Fruit fly (Drosophila melanogaster) whole organism, embryonic: Measurements from ENCODE around the gene eEF1delta.

Experiments
- BEAF-32 ChIP-seq: fragments of 200-800 bp; sonication (Bioruptor generic); optimal IDR thresholded peaks from 3 replicates; lab custom pipeline; 2017; ENCODE audit warnings: missing biosample characterization, missing genetic modification characterization, mild to moderate bottlenecking, moderate library complexity, missing genetic modification reagents
- CG10565 ChIP-seq: fragments of 200-800 bp; sonication (Bioruptor generic); optimal IDR thresholded peaks from 3 replicates; lab custom pipeline; 2016; ENCODE audit warnings: missing biosample characterization, mild to moderate bottlenecking, missing genetic modification characterization
- CG11247 ChIP-seq: fragments of 200-800 bp; sonication (Bioruptor generic); IDR thresholded peaks from 2 replicates; pipeline ENCODE4 v1.3.6; 2022; ENCODE audit warnings: missing biosample characterization, missing genetic modification characterization
- CG11723 ChIP-seq: fragments of 200-800 bp; sonication (Bioruptor generic); optimal IDR thresholded peaks from 2 replicates; lab custom pipeline; 2017; ENCODE audit warnings: missing biosample characterization, mild to moderate bottlenecking, missing genetic modification characterization
- CG12659 ChIP-seq: fragments of 200-800 bp; sonication (Bioruptor generic); optimal IDR thresholded peaks from 3 replicates; lab custom pipeline; 2017; ENCODE audit warnings: mild to moderate bottlenecking, missing biosample characterization, missing genetic modification reagents, missing genetic modification characterization
- CG12769 ChIP-seq: fragments of 200-800 bp; sonication (Bioruptor generic); optimal IDR thresholded peaks from 2 replicates; lab custom pipeline; 2019; ENCODE audit warnings: missing biosample characterization, mild to moderate bottlenecking, missing genetic modification characterization, moderate library complexity
- CG14667 ChIP-seq: fragments of 200-800 bp; sonication (Bioruptor generic); IDR thresholded peaks from 2 replicates; pipeline ENCODE4 v1.3.6; 2022; ENCODE audit warnings: missing biosample characterization, missing genetic modification characterization
- CG14860 ChIP-seq: fragments of 200-800 bp; sonication (Bioruptor generic); IDR thresholded peaks from 3 replicates; pipeline ENCODE4 v1.3.6; 2022; ENCODE audit warnings: missing biosample characterization, missing genetic modification characterization; ENCODE audit not compliant: partially characterized antibody
- CG15479 ChIP-seq: fragments of 200-800 bp; sonication (Bioruptor generic); optimal IDR thresholded peaks from 3 replicates; lab custom pipeline; 2019; ENCODE audit warnings: missing biosample characterization, mild to moderate bottlenecking, missing genetic modification characterization, moderate library complexity
- CG17186 ChIP-seq: fragments of 200-800 bp; sonication (Bioruptor generic); optimal IDR thresholded peaks from 3 replicates; lab custom pipeline; 2017; ENCODE audit warnings: missing biosample characterization, missing genetic modification reagents, missing genetic modification characterization
- CG17829 ChIP-seq: fragments of 200-800 bp; optimal IDR thresholded peaks from 2 replicates; lab custom pipeline; 2019; ENCODE audit warnings: missing biosample characterization, mild to moderate bottlenecking, missing genetic modification characterization, moderate library complexity
- CG1792 ChIP-seq: fragments of 200-800 bp; sonication (Bioruptor generic); optimal IDR thresholded peaks from 2 replicates; lab custom pipeline; 2016; ENCODE audit warnings: missing biosample characterization, missing genetic modification characterization
- CG2875 ChIP-seq: fragments of 200-800 bp; sonication (Bioruptor generic); optimal IDR thresholded peaks from 2 replicates; lab custom pipeline; 2017; ENCODE audit warnings: missing biosample characterization, mild to moderate bottlenecking, missing genetic modification characterization, missing genetic modification reagents
- CG33557 ChIP-seq: fragments of 200-800 bp; sonication (Bioruptor generic); optimal IDR thresholded peaks from 2 replicates; lab custom pipeline; 2019; ENCODE audit warnings: missing biosample characterization, mild to moderate bottlenecking, missing genetic modification characterization, moderate library complexity
- CG3995 ChIP-seq: fragments of 200-800 bp; sonication (Bioruptor generic); optimal IDR thresholded peaks from 3 replicates; lab custom pipeline; 2016; ENCODE audit warnings: missing biosample characterization, missing genetic modification characterization
- CG4820 ChIP-seq: fragments of 200-800 bp; sonication (Bioruptor generic); optimal IDR thresholded peaks from 3 replicates; lab custom pipeline; 2016; ENCODE audit warnings: missing biosample characterization, missing genetic modification characterization
- CG6791 ChIP-seq: fragments of 200-800 bp; sonication (Bioruptor generic); IDR thresholded peaks from 3 replicates; pipeline ENCODE4 v1.3.6; 2022; ENCODE audit warnings: missing biosample characterization, missing genetic modification characterization; ENCODE audit not compliant: partially characterized antibody
- CG7928 ChIP-seq: fragments of 200-800 bp; sonication (Bioruptor generic); optimal IDR thresholded peaks from 2 replicates; lab custom pipeline; 2017; ENCODE audit warnings: missing biosample characterization, mild to moderate bottlenecking, missing genetic modification characterization
- CG9727 ChIP-seq: fragments of 200-800 bp; sonication (Bioruptor generic); optimal IDR thresholded peaks from 3 replicates; lab custom pipeline; 2017; ENCODE audit warnings: missing biosample characterization, mild to moderate bottlenecking, missing genetic modification characterization
- Dbx ChIP-seq: fragments of 200-800 bp; sonication (Bioruptor generic); IDR thresholded peaks from 3 replicates; pipeline ENCODE4 v1.3.6; 2022; ENCODE audit warnings: missing biosample characterization, missing genetic modification characterization
- E2f2 ChIP-seq: fragments of 200-800 bp; sonication (Bioruptor generic); IDR thresholded peaks from 2 replicates; pipeline ENCODE4 v1.3.6; 2022; ENCODE audit warnings: missing biosample characterization, missing genetic modification characterization
- HLH3B ChIP-seq: fragments of 200-800 bp; sonication (Bioruptor generic); IDR thresholded peaks from 2 replicates; pipeline ENCODE4 v1.3.6; 2022; ENCODE audit warnings: missing biosample characterization, missing genetic modification characterization
- Hr39 ChIP-seq: fragments of >200 bp; optimal IDR thresholded peaks from 2 replicates; lab custom pipeline; 2017
- Lhr ChIP-seq: fragments of 200-800 bp; sonication (Bioruptor generic); optimal IDR thresholded peaks from 3 replicates; lab custom pipeline; 2017; ENCODE audit warnings: mild to moderate bottlenecking, missing biosample characterization, missing genetic modification reagents, missing genetic modification characterization
- Lpt ChIP-seq: fragments of >200 bp; optimal IDR thresholded peaks from 2 replicates; lab custom pipeline; 2018; ENCODE audit warnings: missing biosample characterization, missing genetic modification characterization
- Myb ChIP-seq: fragments of 200-800 bp; sonication (Bioruptor generic); optimal IDR thresholded peaks from 2 replicates; lab custom pipeline; 2016; ENCODE audit warnings: missing biosample characterization, missing genetic modification characterization
- NC2β ChIP-seq: fragments of 200-800 bp; sonication (Bioruptor generic); optimal IDR thresholded peaks from 2 replicates; lab custom pipeline; 2016; ENCODE audit warnings: missing biosample characterization, missing genetic modification characterization
- NFAT ChIP-seq: fragments of 200-800 bp; sonication (Bioruptor generic); IDR thresholded peaks from 2 replicates; pipeline ENCODE4 v1.3.6; 2022; ENCODE audit warnings: missing biosample characterization, missing genetic modification characterization
- PHDP ChIP-seq: fragments of 200-800 bp; sonication (Bioruptor generic); optimal IDR thresholded peaks from 3 replicates; lab custom pipeline; 2018; ENCODE audit warnings: missing biosample characterization, mild to moderate bottlenecking, missing genetic modification characterization, moderate library complexity
- Ravus ChIP-seq: fragments of 200-800 bp; sonication (Bioruptor generic); IDR thresholded peaks from 2 replicates; pipeline ENCODE4 v1.3.6; 2022; ENCODE audit warnings: missing biosample characterization, missing genetic modification characterization
- Sin3A ChIP-seq: fragments of >200 bp; optimal IDR thresholded peaks from 2 replicates; lab custom pipeline; 2018
- Stat92E ChIP-seq, 3 experiments: fragments of >200 bp in 2 of 3; fragments of 200-800 bp in 1 of 3; sonication (Bioruptor generic) in 1 of 3; optimal IDR thresholded peaks; 2 replicates each; lab custom pipeline; 2017 to 2019; ENCODE audit warnings: missing biosample characterization in 3 of 3, missing genetic modification characterization in 3 of 3, mild to moderate bottlenecking in 1 of 3, moderate library complexity in 1 of 3
- Tbp ChIP-seq: fragments of >200 bp; optimal IDR thresholded peaks from 2 replicates; lab custom pipeline; 2018; ENCODE audit warnings: missing biosample characterization, missing genetic modification characterization
- Trl ChIP-seq, 3 experiments: fragments of >200 bp in 2 of 3; fragments of 200-800 bp in 1 of 3; sonication (Bioruptor generic) in 1 of 3; optimal IDR thresholded peaks; 2 replicates in 1 of 3; 3 replicates in 2 of 3; lab custom pipeline; 2016 to 2017; ENCODE audit warnings: missing biosample characterization in 1 of 3, missing genetic modification characterization in 1 of 3
- cg ChIP-seq: fragments of 200-800 bp; sonication (Bioruptor generic); optimal IDR thresholded peaks from 3 replicates; lab custom pipeline; 2019; ENCODE audit warnings: missing biosample characterization, mild to moderate bottlenecking, missing genetic modification characterization, moderate library complexity
- corto ChIP-seq: fragments of 200-800 bp; sonication (Bioruptor generic); optimal IDR thresholded peaks from 2 replicates; lab custom pipeline; 2016; ENCODE audit warnings: missing biosample characterization, mild to moderate bottlenecking, missing genetic modification characterization, moderate library complexity
- dati ChIP-seq: fragments of 200-800 bp; sonication (Bioruptor generic); IDR thresholded peaks from 2 replicates; pipeline ENCODE4 v1.3.6; 2022; ENCODE audit warnings: missing biosample characterization, missing genetic modification characterization
- dpn ChIP-seq, 2 experiments: fragments of 200-800 bp; sonication (Bioruptor generic); optimal IDR thresholded peaks; 3 replicates each; lab custom pipeline; 2016; ENCODE audit warnings: missing biosample characterization in 2 of 2, missing genetic modification characterization in 2 of 2
- gem ChIP-seq: fragments of 200-800 bp; sonication (Bioruptor generic); optimal IDR thresholded peaks from 2 replicates; lab custom pipeline; 2019; ENCODE audit warnings: missing biosample characterization, mild to moderate bottlenecking, missing genetic modification characterization, moderate library complexity
- h ChIP-seq: fragments of >200 bp; optimal IDR thresholded peaks from 2 replicates; lab custom pipeline; 2017
- ken ChIP-seq: fragments of 200-800 bp; sonication (Bioruptor generic); IDR thresholded peaks from 3 replicates; pipeline ENCODE4 v1.3.6; 2022; ENCODE audit warnings: missing biosample characterization, missing genetic modification characterization
- knrl ChIP-seq: fragments of 200-800 bp; sonication (Bioruptor generic); IDR thresholded peaks from 3 replicates; pipeline ENCODE4 v1.3.6; 2022; ENCODE audit warnings: missing biosample characterization, missing genetic modification characterization; ENCODE audit not compliant: partially characterized antibody
- nerfin-1 ChIP-seq: fragments of 200-800 bp; sonication (Bioruptor generic); optimal IDR thresholded peaks from 3 replicates; lab custom pipeline; 2019; ENCODE audit warnings: missing biosample characterization, mild to moderate bottlenecking, missing genetic modification characterization, moderate library complexity
- otp ChIP-seq: fragments of 200-800 bp; sonication (Bioruptor generic); IDR thresholded peaks from 3 replicates; pipeline ENCODE4, ENCODE4 v1.3.6; 2022; ENCODE audit warnings: missing biosample characterization, missing genetic modification characterization
- scrt ChIP-seq: fragments of 200-800 bp; sonication (Bioruptor generic); optimal IDR thresholded peaks from 2 replicates; lab custom pipeline; 2018; ENCODE audit warnings: missing biosample characterization, mild to moderate bottlenecking, missing genetic modification characterization, moderate library complexity
- slou ChIP-seq: fragments of 200-800 bp; sonication (Bioruptor generic); optimal IDR thresholded peaks from 3 replicates; lab custom pipeline; 2016; ENCODE audit warnings: missing biosample characterization, missing genetic modification characterization
- sna ChIP-seq: fragments of 200-800 bp; sonication (Bioruptor generic); IDR thresholded peaks from 2 replicates; pipeline ENCODE4 v1.3.6; 2022; ENCODE audit warnings: missing biosample characterization, missing genetic modification characterization; ENCODE audit not compliant: partially characterized antibody
- sug ChIP-seq: fragments of 200-800 bp; optimal IDR thresholded peaks from 2 replicates; lab custom pipeline; 2019; ENCODE audit warnings: missing biosample characterization, mild to moderate bottlenecking, missing genetic modification characterization, moderate library complexity
- tgo ChIP-seq: fragments of 200-800 bp; sonication (Bioruptor generic); IDR thresholded peaks from 3 replicates; pipeline ENCODE4 v1.3.6; 2022; ENCODE audit warnings: missing biosample characterization, missing genetic modification characterization

Gene eEF1delta

DNA sequence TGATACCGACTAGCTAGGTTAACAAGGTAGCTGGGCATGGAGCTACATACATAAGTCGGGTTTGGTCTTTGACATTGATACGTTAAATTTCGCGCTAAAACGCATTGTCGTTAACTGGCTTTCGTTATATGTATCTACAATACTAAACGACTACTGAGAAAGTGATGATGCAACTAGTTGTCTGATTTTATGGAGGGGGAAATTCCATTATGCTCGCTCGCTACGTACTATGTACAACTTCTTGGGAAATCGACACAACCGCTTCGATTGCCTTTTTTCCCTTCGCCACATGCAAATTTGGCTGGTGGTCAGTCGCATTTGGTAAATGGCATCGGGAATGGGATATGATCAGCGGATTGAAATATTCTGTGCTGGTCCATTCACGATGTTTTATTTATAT lies 12.3 kb upstream of the eEF1delta start (continued):
- no peak for TF ChIP-seq Lpt (GFP tag; lab: Kevin White, UChicago)
- TF ChIP-seq scrt: peak; percentile 36
- TF ChIP-seq NC2β: no peak
- TF ChIP-seq E2f2 (GFP tag; lab: Robert Waterston, UW): no peak
- TF ChIP-seq Stat92E (GFP tag; optimal IDR thresholded peaks at IDR 0.05; lab: Kevin White, UChicago): no peak
- no peak for TF ChIP-seq CG12769 (tag; lab: Kevin White, UChicago)
- TF ChIP-seq sna (GFP tag; lab: Robert Waterston, UW): no peak
- no peak for TF ChIP-seq CG7928 (GFP tag; lab: Kevin White, UChicago)
- TF ChIP-seq CG1792: no peak
- TF ChIP-seq CG4820 (GFP tag; lab: Kevin White, UChicago): no peak
- no peak for TF ChIP-seq tgo (GFP tag; lab: Robert Waterston, UW)
- TF ChIP-seq dati (GFP tag; lab: Robert Waterston, UW): no peak
- no peak for TF ChIP-seq gem (tag; lab: Kevin White, UChicago)
- TF ChIP-seq Ravus (GFP tag; lab: Robert Waterston, UW): no peak
- no peak for TF ChIP-seq h (lab: Kevin White, UChicago)
- peak; percentile 14 for TF ChIP-seq CG15479 (GFP tag; lab: Kevin White, UChicago)
- no peak for TF ChIP-seq CG33557 (GFP tag; lab: Kevin White, UChicago)
- TF ChIP-seq CG12659: no peak
- 0 out of 2 replicates have a peak, but pooled peaks have one; percentile 8 for TF ChIP-seq HLH3B (GFP tag; lab: Robert Waterston, UW)
- no peak for TF ChIP-seq otp
- no peak for TF ChIP-seq CG10565 (GFP tag; lab: Kevin White, UChicago)
- TF ChIP-seq BEAF-32 (GFP tag; lab: Kevin White, UChicago): no peak
- no peak for TF ChIP-seq Trl (optimal IDR thresholded peaks at IDR 0.05; lab: Kevin White, UChicago)
- TF ChIP-seq Trl (GFP tag; optimal IDR thresholded peaks at IDR 0.05; lab: Kevin White, UChicago): no peak
- no peak for TF ChIP-seq CG2875 (GFP tag; lab: Kevin White, UChicago)
- no peak for TF ChIP-seq dpn (GFP tag; optimal IDR thresholded peaks at IDR 0.05; lab: Kevin White, UChicago)
- no peak for TF ChIP-seq NFAT
- TF ChIP-seq nerfin-1: peak; percentile 52
- TF ChIP-seq corto: no peak
- TF ChIP-seq PHDP (tag; lab: Kevin White, UChicago): no peak
- TF ChIP-seq Dbx (GFP tag; lab: Robert Waterston, UW): no peak
- no peak for TF ChIP-seq Sin3A (lab: Kevin White, UChicago)

DNA sequence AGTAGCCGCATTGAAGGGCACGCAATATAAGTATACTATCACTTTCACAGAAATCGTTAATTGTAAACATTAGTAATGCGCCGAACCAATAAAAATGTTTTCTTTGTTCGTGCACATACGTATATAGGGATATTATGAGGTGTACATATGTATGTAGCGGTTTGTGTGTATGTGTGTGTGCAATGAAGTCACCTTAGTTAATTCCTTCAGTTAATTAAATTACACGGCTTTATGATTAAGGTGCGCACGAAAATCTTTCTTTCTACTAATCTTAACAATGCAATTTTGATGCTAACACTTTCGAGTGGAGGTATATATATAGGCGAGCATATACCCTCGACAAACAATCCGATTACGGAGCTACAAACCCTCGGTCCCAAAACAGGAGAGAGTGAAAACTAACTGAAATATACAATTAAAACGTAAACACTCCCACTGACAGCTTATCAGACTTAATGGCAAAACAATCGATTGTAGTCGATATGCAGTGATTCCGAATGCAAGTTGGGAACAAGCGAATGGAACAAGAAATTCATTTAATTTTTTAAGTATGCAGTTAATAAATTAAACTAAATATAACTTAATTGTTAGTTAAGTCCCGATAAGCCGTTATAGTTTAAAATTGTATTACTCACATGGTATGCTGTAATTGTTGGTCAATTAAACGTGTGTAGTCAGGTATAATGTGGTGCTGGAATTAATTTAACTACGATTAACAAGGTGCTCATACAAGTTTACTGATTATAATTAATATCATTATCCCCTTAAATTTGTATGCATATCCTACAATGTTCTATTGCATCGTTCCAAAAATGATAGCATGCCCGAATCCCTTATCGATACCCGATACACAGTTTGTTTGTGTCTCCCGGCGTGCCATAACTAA lies 11.6 kb upstream of the eEF1delta start, which contains the start of the genes Npc1a and Prosalpha6:
Npc1a (minus strand) TSS at position 716 of the 886 bp plus-strand sequence.
Prosalpha6 (plus strand) TSS at position 851 of the 886 bp plus-strand sequence.
- TF ChIP-seq CG11247 (GFP tag; lab: Robert Waterston, UW): no peak
- peak; percentile 12 for TF ChIP-seq CG9727
- peak; percentile 7 for TF ChIP-seq sug (tag; lab: Kevin White, UChicago)
- TF ChIP-seq CG17829: peak; percentile 31
- no peak for TF ChIP-seq Hr39 (lab: Kevin White, UChicago)
- no peak for TF ChIP-seq tgo (GFP tag; lab: Robert Waterston, UW)
- peak; percentile 12 for TF ChIP-seq CG17186 (GFP tag; lab: Kevin White, UChicago)
- TF ChIP-seq CG14860 (GFP tag; lab: Robert Waterston, UW): peak; percentile 50; the same call in 1 of the 3 replicates
- TF ChIP-seq Tbp: no peak
- TF ChIP-seq dpn (GFP tag; optimal IDR thresholded peaks at IDR 0.05; lab: Kevin White, UChicago): no peak
- TF ChIP-seq CG4820 (GFP tag; lab: Kevin White, UChicago): peak; percentile 34
- TF ChIP-seq CG11723 (GFP tag; lab: Kevin White, UChicago): peak; percentile 94
- no peak for TF ChIP-seq slou (GFP tag; lab: Kevin White, UChicago)
- TF ChIP-seq CG14667 (GFP tag; lab: Robert Waterston, UW): peak; percentile 82
- TF ChIP-seq CG6791: peak; percentile 56; the same call in 2 of the 3 replicates
- TF ChIP-seq CG3995: peak; percentile 27
- TF ChIP-seq Lhr (GFP tag; lab: Kevin White, UChicago): peak; percentile 33
- TF ChIP-seq knrl (GFP tag; lab: Robert Waterston, UW): peak; percentile 74
- TF ChIP-seq ken: no peak
- peak; percentile 11 for TF ChIP-seq Myb (GFP tag; lab: Kevin White, UChicago)
- TF ChIP-seq cg (GFP tag; lab: Kevin White, UChicago): peak; percentile 69
